Worm (Caenorhabditis elegans) whole organism, L4 larva: ENCODE results near the gene frl-1.
"Not testable (repeated sequence)": the region's sequence is repeated elsewhere in the genome, so short reads cannot be mapped to it uniquely, and the experiment has no call there.

ENCODE experiments used
- F44E2.7 ChIP-seq: fragments of 200-800 bp; sonication (Bioruptor generic); IDR thresholded peaks from 2 replicates; pipeline ENCODE4 v2.1.2; 2022; ENCODE audit warnings: missing genetic modification characterization, missing compliant biosample characterization
- R02D3.7 ChIP-seq: fragments of 150-350 bp; sonication (generic microtip); optimal IDR thresholded peaks from 3 replicates; lab custom pipeline; 2014; ENCODE audit warnings: missing biosample characterization, missing genetic modification characterization
- Y105C5A.15 ChIP-seq: fragments of 200-800 bp; sonication (Bioruptor generic); IDR thresholded peaks from 2 replicates; pipeline ENCODE4 v1.3.6; 2022; ENCODE audit warnings: missing genetic modification characterization, missing compliant biosample characterization
- Y48G9A.11 ChIP-seq: fragments of 200-800 bp; sonication (Bioruptor generic); IDR thresholded peaks from 2 replicates; pipeline ENCODE4 v1.3.6; 2022; ENCODE audit warnings: missing genetic modification reagents, missing genetic modification characterization, missing compliant biosample characterization
- aha-1 ChIP-seq: fragments of 150-350 bp; peaks from one replicate; lab custom pipeline; 2014; ENCODE audit warnings: missing biosample characterization, missing genetic modification characterization
- arid-1 ChIP-seq: fragments of 200-800 bp; sonication (Bioruptor generic); conservative IDR thresholded peaks from 2 replicates; pipeline ENCODE4 v1.3.6; 2022; ENCODE audit warnings: missing genetic modification reagents, missing genetic modification characterization, missing compliant biosample characterization
- ceh-28 ChIP-seq: fragments of 150-350 bp; optimal IDR thresholded peaks from 2 replicates; lab custom pipeline; 2014; ENCODE audit warnings: missing biosample characterization, missing genetic modification reagents, missing genetic modification characterization
- ces-1 ChIP-seq: fragments of 150-350 bp; sonication (generic microtip); optimal IDR thresholded peaks from 4 replicates; lab custom pipeline; 2014; ENCODE audit warnings: missing biosample characterization, missing genetic modification reagents, missing genetic modification characterization
- cey-2 ChIP-seq: sonication (generic microtip); optimal IDR thresholded peaks from 3 replicates; lab custom pipeline; 2017; ENCODE audit warnings: missing genetic modification characterization, mild to moderate bottlenecking, missing compliant biosample characterization, antibody characterized with exemption, borderline replicate concordance; ENCODE audit not compliant: insufficient read depth
- daf-16 ChIP-seq, 3 experiments: sonication (generic microtip); optimal IDR thresholded peaks; 2 replicates each; lab custom pipeline; 2016 to 2017; ENCODE audit warnings: missing genetic modification characterization in 3 of 3, missing genetic modification reagents in 3 of 3, mild to moderate bottlenecking in 2 of 3, missing compliant biosample characterization in 2 of 3, missing biosample characterization in 1 of 3, moderate library complexity in 1 of 3
- daf-19 ChIP-seq: fragments of 200-800 bp; sonication (Bioruptor generic); conservative IDR thresholded peaks from 2 replicates; pipeline ENCODE4 v1.3.6; 2022; ENCODE audit warnings: missing genetic modification characterization, missing compliant biosample characterization
- daf-8 ChIP-seq: fragments of 200-800 bp; sonication (Bioruptor generic); IDR thresholded peaks from 2 replicates; pipeline ENCODE4 v1.3.6; 2022; ENCODE audit warnings: missing genetic modification characterization, missing compliant biosample characterization
- dmd-6 ChIP-seq: fragments of 200-800 bp; sonication (Bioruptor generic); IDR thresholded peaks from 2 replicates; pipeline ENCODE4 v1.3.6; 2022; ENCODE audit warnings: missing genetic modification reagents, missing genetic modification characterization, missing compliant biosample characterization
- dve-1 ChIP-seq: sonication (generic microtip); optimal IDR thresholded peaks from 2 replicates; lab custom pipeline; 2017; ENCODE audit warnings: antibody characterized with exemption, mild to moderate bottlenecking, missing genetic modification characterization, missing compliant biosample characterization; ENCODE audit not compliant: insufficient read depth
- egl-27 ChIP-seq: sonication (generic microtip); optimal IDR thresholded peaks from 3 replicates; lab custom pipeline; 2017; ENCODE audit warnings: missing biosample characterization, missing genetic modification reagents, missing genetic modification characterization
- egl-43 ChIP-seq: fragments of 200-800 bp; sonication (Bioruptor generic); IDR thresholded peaks from 2 replicates; pipeline ENCODE4 v1.3.6; 2022; ENCODE audit warnings: missing genetic modification reagents, missing genetic modification characterization, missing compliant biosample characterization
- fkh-10 ChIP-seq: fragments of 150-350 bp; optimal IDR thresholded peaks from 2 replicates; lab custom pipeline; 2014; ENCODE audit warnings: missing biosample characterization, missing genetic modification reagents, missing genetic modification characterization
- hlh-11 ChIP-seq: fragments of 200-800 bp; sonication (Bioruptor generic); optimal IDR thresholded peaks from 2 replicates; lab custom pipeline; 2018; ENCODE audit warnings: mild to moderate bottlenecking, missing genetic modification characterization, missing compliant biosample characterization
- jun-1 ChIP-seq: fragments of 150-350 bp; optimal IDR thresholded peaks from 2 replicates; lab custom pipeline; 2014; ENCODE audit warnings: missing biosample characterization, missing genetic modification reagents, missing genetic modification characterization
- lin-13 ChIP-seq: fragments of 150-350 bp; optimal IDR thresholded peaks from 2 replicates; lab custom pipeline; 2014; ENCODE audit warnings: missing biosample characterization, missing genetic modification reagents, missing genetic modification characterization
- lin-15B ChIP-seq: fragments of 150-350 bp; sonication (generic microtip); optimal IDR thresholded peaks from 3 replicates; lab custom pipeline; 2014; ENCODE audit warnings: missing biosample characterization, missing genetic modification characterization
- lin-29 ChIP-seq: fragments of 200-800 bp; sonication (Bioruptor generic); IDR thresholded peaks from 2 replicates; pipeline ENCODE4 v1.3.6; 2022; ENCODE audit warnings: missing genetic modification reagents, missing genetic modification characterization, missing compliant biosample characterization
- mxl-3 ChIP-seq: fragments of 200-800 bp; sonication (Bioruptor generic); optimal IDR thresholded peaks from 2 replicates; lab custom pipeline; 2018; ENCODE audit warnings: mild to moderate bottlenecking, missing genetic modification characterization, missing compliant biosample characterization
- nhr-10 ChIP-seq: fragments of 150-350 bp; optimal IDR thresholded peaks from 2 replicates; lab custom pipeline; 2014; ENCODE audit warnings: missing biosample characterization, missing genetic modification characterization
- nhr-11 ChIP-seq: fragments of 150-350 bp; optimal IDR thresholded peaks from 2 replicates; lab custom pipeline; 2014; ENCODE audit warnings: missing biosample characterization, missing genetic modification characterization
- nhr-111 ChIP-seq: fragments of 200-800 bp; sonication (Bioruptor generic); optimal IDR thresholded peaks from 2 replicates; lab custom pipeline; 2018; ENCODE audit warnings: mild to moderate bottlenecking, missing genetic modification characterization, missing compliant biosample characterization
- nhr-28 ChIP-seq: fragments of 150-350 bp; optimal IDR thresholded peaks from 2 replicates; lab custom pipeline; 2014; ENCODE audit warnings: missing biosample characterization, missing genetic modification characterization
- nhr-48 ChIP-seq: sonication (generic microtip); optimal IDR thresholded peaks from 2 replicates; lab custom pipeline; 2016; ENCODE audit warnings: mild to moderate bottlenecking, missing genetic modification characterization, missing compliant biosample characterization
- nhr-76 ChIP-seq: fragments of 150-350 bp; optimal IDR thresholded peaks from 2 replicates; lab custom pipeline; 2014; ENCODE audit warnings: missing biosample characterization, missing genetic modification characterization
- pqm-1 ChIP-seq: sonication (generic microtip); optimal IDR thresholded peaks from 2 replicates; lab custom pipeline; 2017; ENCODE audit warnings: missing biosample characterization, missing genetic modification characterization
- saeg-2 ChIP-seq: fragments of 200-800 bp; sonication (Bioruptor generic); IDR thresholded peaks from 2 replicates; pipeline ENCODE4 v1.3.6; 2022; ENCODE audit warnings: missing genetic modification reagents, missing genetic modification characterization, missing compliant biosample characterization
- skn-1 ChIP-seq: fragments of 150-350 bp; optimal IDR thresholded peaks from 2 replicates; lab custom pipeline; 2014; ENCODE audit warnings: missing biosample characterization, missing genetic modification characterization
- snpc-4 ChIP-seq: fragments of 150-350 bp; optimal IDR thresholded peaks from 2 replicates; lab custom pipeline; 2014; ENCODE audit warnings: missing biosample characterization, missing genetic modification characterization
- spr-1 ChIP-seq: sonication (generic microtip); optimal IDR thresholded peaks from 2 replicates; lab custom pipeline; 2016; ENCODE audit warnings: mild to moderate bottlenecking, missing genetic modification characterization, missing compliant biosample characterization
- tag-97 ChIP-seq: fragments of 200-800 bp; sonication (Bioruptor generic); IDR thresholded peaks from 2 replicates; pipeline ENCODE4 v1.3.6; 2022; ENCODE audit warnings: missing genetic modification characterization, missing compliant biosample characterization
- unc-130 ChIP-seq: sonication (generic microtip); optimal IDR thresholded peaks from 2 replicates; lab custom pipeline; 2016; ENCODE audit warnings: missing genetic modification reagents, missing genetic modification characterization, missing compliant biosample characterization
- zfp-3 ChIP-seq: fragments of 200-800 bp; sonication (Bioruptor generic); conservative IDR thresholded peaks from 2 replicates; pipeline ENCODE4 v1.3.6; 2022; ENCODE audit warnings: missing genetic modification reagents, missing genetic modification characterization, missing compliant biosample characterization
- zip-2 ChIP-seq: fragments of 150-350 bp; optimal IDR thresholded peaks from 2 replicates; lab custom pipeline; 2014; ENCODE audit warnings: missing biosample characterization, missing genetic modification characterization
- ztf-11 ChIP-seq: fragments of 150-350 bp; optimal IDR thresholded peaks from 2 replicates; lab custom pipeline; 2014; ENCODE audit warnings: missing biosample characterization, missing genetic modification characterization

The frl-1 gene

DNA sequence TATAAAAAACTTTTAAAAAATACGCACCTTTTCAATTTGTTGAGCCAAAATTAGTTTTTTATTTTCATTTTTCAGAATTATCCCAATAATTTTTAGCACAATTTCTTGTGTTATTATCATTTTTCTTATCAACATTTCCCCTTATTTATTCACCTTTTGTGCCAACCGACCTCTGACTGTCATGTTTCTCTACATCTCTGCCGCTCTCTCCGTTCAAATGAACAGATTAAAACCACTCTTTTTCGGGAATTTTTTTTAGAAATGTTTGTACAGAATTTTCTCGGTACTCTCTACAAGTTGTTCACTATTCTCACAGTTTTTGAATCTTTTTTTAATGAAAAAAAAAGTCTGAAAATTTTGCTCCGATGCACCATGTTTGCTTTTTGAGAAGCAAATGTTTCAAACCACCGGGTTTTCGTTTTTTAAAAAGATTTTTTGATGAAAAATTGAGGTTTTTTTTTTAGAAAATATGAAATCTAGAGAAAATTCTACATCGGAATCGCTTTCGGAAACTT lies at the start of gene frl-1:
TSS of gene frl-1 (plus strand) at position 465 of the 515 bp plus-strand sequence.
- TF ChIP-seq pqm-1 (tag; lab: Kevin White, UChicago) (peak; percentile 82), zfp-3 (no peak), aha-1 (peak; percentile 9), zip-2 (tag; lab: Kevin White, UChicago) (no peak), ceh-28 (tag; lab: Kevin White, UChicago) (no peak), jun-1 (tag; lab: Kevin White, UChicago) (no peak), dmd-6 (peak; percentile 23; the same call in 1 of the 2 replicates), nhr-111 (GFP tag; lab: Kevin White, UChicago) (no peak), lin-15B (tag; lab: Kevin White, UChicago) (no peak), Y48G9A.11 (GFP tag; lab: Robert Waterston, UW) (no peak), fkh-10 (GFP tag; lab: Kevin White, UChicago) (no peak), cey-2 (tag; lab: Kevin White, UChicago) (no peak), dve-1 (peak; percentile 40), lin-29 (no peak), nhr-28 (tag; lab: Kevin White, UChicago) (peak; percentile 60), hlh-11 (tag; lab: Kevin White, UChicago) (peak; percentile 11), saeg-2 (GFP tag; lab: Robert Waterston, UW) (no peak), ztf-11 (no peak), ces-1 (GFP tag; lab: Kevin White, UChicago) (no peak), daf-16 (GFP tag; optimal IDR thresholded peaks at IDR 0.05; lab: Kevin White, UChicago) (no peak), daf-16 (tag; optimal IDR thresholded peaks at IDR 0.05; lab: Kevin White, UChicago) (peak; percentile 61), nhr-10 (tag; lab: Kevin White, UChicago) (no peak)
- TF ChIP-seq, all 104 proteins: peak for 7

DNA sequence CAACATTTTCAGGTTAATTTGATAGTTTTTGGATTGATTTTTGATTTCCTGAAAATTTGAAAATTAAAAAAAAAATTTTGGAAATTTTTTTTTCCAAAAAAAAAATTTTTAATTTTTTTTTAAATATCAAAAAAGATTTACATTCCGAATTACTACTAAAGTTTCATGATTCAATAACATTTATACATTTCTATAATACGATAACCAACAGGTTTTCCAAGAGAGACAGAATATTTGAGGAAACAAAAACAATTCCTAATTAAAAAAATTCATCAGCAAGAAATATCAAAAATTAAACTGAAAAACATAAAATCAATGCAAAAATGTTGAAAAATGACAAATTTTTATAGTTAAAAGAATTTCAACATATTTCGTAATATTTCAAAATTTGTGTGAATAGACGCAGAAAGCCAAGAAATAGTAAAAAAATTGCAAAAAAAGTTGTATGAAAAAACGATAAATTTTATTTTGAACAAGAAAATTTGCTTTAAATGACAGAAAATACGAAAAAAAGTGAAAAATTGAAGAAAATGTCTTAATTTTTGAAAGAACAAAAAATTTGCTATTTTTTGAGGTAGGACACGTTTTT lies 47.3 kb upstream of the frl-1 start, which contains the start of gene Y39A3A.4:
TSS of gene Y39A3A.4 (minus strand) at position 51 of the 589 bp plus-strand sequence.
- no peak for TF ChIP-seq F44E2.7 (GFP tag; lab: Robert Waterston, UW)
- peak; percentile 93 for TF ChIP-seq zip-2 (tag; lab: Kevin White, UChicago)

- TF ChIP-seq tag-97 (GFP tag; lab: Robert Waterston, UW); unc-130; mxl-3 (GFP tag; lab: Kevin White, UChicago): not testable (repeated sequence)
Observed at ce11 chrIII:2082519-2082918, 41.4 kb upstream of the frl-1 start, which contains the start of gene cpt-3. Gene cpt-3 (plus strand): TSS chrIII:2082819.

DNA sequence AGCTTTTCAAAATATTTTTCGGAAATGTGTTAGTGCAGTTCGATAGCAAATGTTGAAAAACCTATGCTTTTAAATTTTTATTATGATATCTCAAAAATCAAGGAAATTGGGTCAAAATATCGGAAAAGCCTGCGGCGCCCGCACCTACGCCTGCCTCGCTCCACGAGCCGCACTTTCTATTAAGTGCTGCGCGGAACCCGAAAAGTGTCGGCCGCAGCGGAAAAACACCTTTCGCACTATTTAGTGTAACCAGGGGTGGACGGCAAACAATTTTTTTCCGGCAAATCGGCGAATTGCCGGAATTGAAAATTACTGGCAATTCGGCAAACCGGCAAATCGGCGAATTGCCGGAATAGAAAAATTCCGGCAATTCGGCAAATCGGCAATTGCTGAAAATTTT lies 39.1 kb upstream of the frl-1 start:
- TF ChIP-seq spr-1 (tag; lab: Kevin White, UChicago): no peak
- TF ChIP-seq arid-1 (GFP tag; lab: Robert Waterston, UW): no peak
- TF ChIP-seq Y105C5A.15 (GFP tag; lab: Robert Waterston, UW): no peak
- no peak for TF ChIP-seq egl-27 (tag; lab: Kevin White, UChicago)
- no peak for TF ChIP-seq R02D3.7 (tag; lab: Kevin White, UChicago)
- no peak for TF ChIP-seq nhr-111 (GFP tag; lab: Kevin White, UChicago)
- TF ChIP-seq daf-19 (GFP tag; lab: Robert Waterston, UW): no peak
- no peak for TF ChIP-seq lin-13 (GFP tag; lab: Kevin White, UChicago)
- TF ChIP-seq nhr-48 (tag; lab: Kevin White, UChicago): no peak
- TF ChIP-seq egl-43 (GFP tag; lab: Robert Waterston, UW): no peak
- no peak for TF ChIP-seq nhr-76 (tag; lab: Kevin White, UChicago)
- no peak for TF ChIP-seq nhr-11 (tag; lab: Kevin White, UChicago)
- no peak for TF ChIP-seq daf-8 (GFP tag; lab: Robert Waterston, UW)
- TF ChIP-seq snpc-4: no peak
- TF ChIP-seq skn-1: no peak
- TF ChIP-seq fkh-10 (GFP tag; lab: Kevin White, UChicago): no peak
